Fruit fly (Drosophila melanogaster) whole organism, embryonic: ENCODE measurements around the gene CG13484.

Experiments used
- ATbp ChIP-seq: fragments of 200-800 bp; sonication (Bioruptor generic); optimal IDR thresholded peaks from 2 replicates; lab custom pipeline; 2017; ENCODE audit warnings: missing biosample characterization, mild to moderate bottlenecking, missing genetic modification characterization, missing genetic modification reagents
- CG10147 ChIP-seq: fragments of 200-800 bp; sonication (Bioruptor generic); optimal IDR thresholded peaks from 2 replicates; lab custom pipeline; 2019; ENCODE audit warnings: missing biosample characterization, mild to moderate bottlenecking, missing genetic modification characterization, moderate library complexity
- CG10959 ChIP-seq: fragments of 200-800 bp; sonication (Bioruptor generic); IDR thresholded peaks from 2 replicates; pipeline ENCODE4 v1.3.6; 2022; ENCODE audit warnings: missing biosample characterization, missing genetic modification characterization
- CG11093 ChIP-seq: fragments of 200-800 bp; sonication (Bioruptor generic); IDR thresholded peaks from 3 replicates; pipeline ENCODE4 v1.3.6; 2022; ENCODE audit warnings: missing biosample characterization, missing genetic modification characterization
- CG11560 ChIP-seq: fragments of 200-800 bp; sonication (Bioruptor generic); IDR thresholded peaks from 3 replicates; pipeline ENCODE4 v1.3.6; 2022; ENCODE audit warnings: missing biosample characterization, missing genetic modification characterization
- CG12744 ChIP-seq: fragments of 200-800 bp; sonication (Bioruptor generic); optimal IDR thresholded peaks from 2 replicates; lab custom pipeline; 2016; ENCODE audit warnings: missing biosample characterization, missing genetic modification characterization
- CG17186 ChIP-seq: fragments of 200-800 bp; sonication (Bioruptor generic); optimal IDR thresholded peaks from 3 replicates; lab custom pipeline; 2017; ENCODE audit warnings: missing biosample characterization, missing genetic modification reagents, missing genetic modification characterization
- CG17359 ChIP-seq: fragments of 200-800 bp; sonication (Bioruptor generic); optimal IDR thresholded peaks from 3 replicates; lab custom pipeline; 2018; ENCODE audit warnings: missing biosample characterization, mild to moderate bottlenecking, missing genetic modification characterization, moderate library complexity
- CG3281 ChIP-seq: fragments of 200-800 bp; sonication (Bioruptor generic); optimal IDR thresholded peaks from 3 replicates; lab custom pipeline; 2017; ENCODE audit warnings: missing biosample characterization, mild to moderate bottlenecking, missing genetic modification characterization
- CG33557 ChIP-seq: fragments of 200-800 bp; sonication (Bioruptor generic); optimal IDR thresholded peaks from 2 replicates; lab custom pipeline; 2019; ENCODE audit warnings: missing biosample characterization, mild to moderate bottlenecking, missing genetic modification characterization, moderate library complexity
- CG42726 ChIP-seq: fragments of 200-800 bp; sonication (Bioruptor generic); IDR thresholded peaks from 2 replicates; pipeline ENCODE4 v1.3.6; 2022; ENCODE audit warnings: missing biosample characterization, missing genetic modification characterization; ENCODE audit not compliant: partially characterized antibody
- CG4730 ChIP-seq: fragments of 200-800 bp; sonication (Bioruptor generic); IDR thresholded peaks from 2 replicates; pipeline ENCODE4 v1.3.6; 2022; ENCODE audit warnings: missing biosample characterization, missing genetic modification characterization
- CG6254 ChIP-seq: fragments of 200-800 bp; sonication (Bioruptor generic); optimal IDR thresholded peaks from 3 replicates; lab custom pipeline; 2017; ENCODE audit warnings: mild to moderate bottlenecking, missing biosample characterization, missing genetic modification reagents, missing genetic modification characterization
- CG7357 ChIP-seq: fragments of 200-800 bp; sonication (Bioruptor generic); IDR thresholded peaks from 3 replicates; pipeline ENCODE4 v1.3.6; 2022; ENCODE audit warnings: missing biosample characterization, missing genetic modification characterization
- CG7786 ChIP-seq: fragments of 200-800 bp; sonication (Bioruptor generic); optimal IDR thresholded peaks from 2 replicates; lab custom pipeline; 2016; ENCODE audit warnings: missing biosample characterization, missing genetic modification characterization
- CG9437 ChIP-seq: fragments of 200-800 bp; sonication (Bioruptor generic); optimal IDR thresholded peaks from 2 replicates; lab custom pipeline; 2018; ENCODE audit warnings: missing biosample characterization, mild to moderate bottlenecking, missing genetic modification characterization
- CG9609 ChIP-seq: fragments of 200-800 bp; sonication (Bioruptor generic); optimal IDR thresholded peaks from 3 replicates; lab custom pipeline; 2016; ENCODE audit warnings: missing biosample characterization, missing genetic modification characterization
- Dp ChIP-seq: fragments of 200-800 bp; sonication (Bioruptor generic); optimal IDR thresholded peaks from 2 replicates; lab custom pipeline; 2018; ENCODE audit warnings: missing biosample characterization, mild to moderate bottlenecking, missing genetic modification characterization, moderate library complexity
- Dref ChIP-seq: fragments of 200-800 bp; sonication (Bioruptor generic); IDR thresholded peaks from 2 replicates; pipeline ENCODE4 v1.3.6; 2022; ENCODE audit warnings: missing biosample characterization, missing genetic modification characterization
- Eip74EF ChIP-seq, 2 experiments: fragments of 200-800 bp in 1 of 2; fragments of >200 bp in 1 of 2; sonication (Bioruptor generic) in 1 of 2; optimal IDR thresholded peaks; 2 replicates each; lab custom pipeline; 2017 to 2019; ENCODE audit warnings: missing biosample characterization in 2 of 2, missing genetic modification characterization in 2 of 2, mild to moderate bottlenecking in 1 of 2, moderate library complexity in 1 of 2
- Gsc ChIP-seq: fragments of 200-800 bp; sonication (Bioruptor generic); IDR thresholded peaks from 2 replicates; pipeline ENCODE4 v1.3.6; 2022; ENCODE audit warnings: missing biosample characterization, missing genetic modification characterization
- H2.0 ChIP-seq: fragments of 200-800 bp; sonication (Bioruptor generic); IDR thresholded peaks from 2 replicates; pipeline ENCODE4 v1.3.6; 2022; ENCODE audit warnings: missing biosample characterization, missing genetic modification characterization
- HLH3B ChIP-seq: fragments of 200-800 bp; sonication (Bioruptor generic); IDR thresholded peaks from 2 replicates; pipeline ENCODE4 v1.3.6; 2022; ENCODE audit warnings: missing biosample characterization, missing genetic modification characterization
- Hsf ChIP-seq: fragments of 200-800 bp; sonication (Bioruptor generic); optimal IDR thresholded peaks from 3 replicates; lab custom pipeline; 2016; ENCODE audit warnings: missing biosample characterization, missing genetic modification characterization
- Kr ChIP-seq: fragments of 200-800 bp; sonication (Bioruptor generic); optimal IDR thresholded peaks from 2 replicates; lab custom pipeline; 2017; ENCODE audit warnings: missing biosample characterization, mild to moderate bottlenecking, missing genetic modification characterization
- Lhr ChIP-seq: fragments of 200-800 bp; sonication (Bioruptor generic); optimal IDR thresholded peaks from 3 replicates; lab custom pipeline; 2017; ENCODE audit warnings: mild to moderate bottlenecking, missing biosample characterization, missing genetic modification reagents, missing genetic modification characterization
- NC2β ChIP-seq: fragments of 200-800 bp; sonication (Bioruptor generic); optimal IDR thresholded peaks from 2 replicates; lab custom pipeline; 2016; ENCODE audit warnings: missing biosample characterization, missing genetic modification characterization
- NK7.1 ChIP-seq: fragments of 200-800 bp; sonication (Bioruptor generic); optimal IDR thresholded peaks from 3 replicates; lab custom pipeline; 2016; ENCODE audit warnings: missing biosample characterization, missing genetic modification characterization
- Opbp ChIP-seq: fragments of 200-800 bp; sonication (Bioruptor generic); IDR thresholded peaks from 3 replicates; pipeline ENCODE4 v1.3.6; 2022; ENCODE audit warnings: missing biosample characterization, missing genetic modification characterization; ENCODE audit not compliant: partially characterized antibody
- Poxn ChIP-seq: fragments of 200-800 bp; sonication (Bioruptor generic); IDR thresholded peaks from 2 replicates; pipeline ENCODE4 v1.3.6; 2022; ENCODE audit warnings: missing biosample characterization, missing genetic modification characterization
- Rfx ChIP-seq: fragments of 200-800 bp; sonication (Bioruptor generic); IDR thresholded peaks from 2 replicates; pipeline ENCODE4 v1.3.6; 2022; ENCODE audit warnings: missing biosample characterization, missing genetic modification characterization
- Stat92E ChIP-seq, 3 experiments: fragments of >200 bp in 2 of 3; fragments of 200-800 bp in 1 of 3; sonication (Bioruptor generic) in 1 of 3; optimal IDR thresholded peaks; 2 replicates each; lab custom pipeline; 2017 to 2019; ENCODE audit warnings: missing biosample characterization in 3 of 3, missing genetic modification characterization in 3 of 3, mild to moderate bottlenecking in 1 of 3, moderate library complexity in 1 of 3
- Taf1 ChIP-seq: fragments of 200-800 bp; sonication (Bioruptor generic); IDR thresholded peaks from 2 replicates; pipeline ENCODE4 v1.3.6; 2022; ENCODE audit warnings: missing biosample characterization, missing genetic modification characterization
- Trl ChIP-seq, 3 experiments: fragments of >200 bp in 2 of 3; fragments of 200-800 bp in 1 of 3; sonication (Bioruptor generic) in 1 of 3; optimal IDR thresholded peaks; 2 replicates in 1 of 3; 3 replicates in 2 of 3; lab custom pipeline; 2016 to 2017; ENCODE audit warnings: missing biosample characterization in 1 of 3, missing genetic modification characterization in 1 of 3
- aop ChIP-seq: fragments of 200-800 bp; sonication (Bioruptor generic); IDR thresholded peaks from 2 replicates; pipeline ENCODE4 v1.3.6; 2022; ENCODE audit warnings: missing biosample characterization, missing genetic modification characterization
- bab2 ChIP-seq: fragments of 200-800 bp; sonication (Bioruptor generic); optimal IDR thresholded peaks from 2 replicates; lab custom pipeline; 2016; ENCODE audit warnings: missing biosample characterization, missing genetic modification characterization
- caup ChIP-seq: fragments of 200-800 bp; sonication (Bioruptor generic); optimal IDR thresholded peaks from 3 replicates; lab custom pipeline; 2017; ENCODE audit warnings: missing biosample characterization, mild to moderate bottlenecking, missing genetic modification characterization, moderate library complexity; ENCODE audit not compliant: severe bottlenecking
- cwo ChIP-seq: fragments of 200-800 bp; sonication (Bioruptor generic); optimal IDR thresholded peaks from 3 replicates; lab custom pipeline; 2017; ENCODE audit warnings: missing biosample characterization, missing genetic modification characterization, mild to moderate bottlenecking, moderate library complexity, missing genetic modification reagents
- grau ChIP-seq: fragments of 200-800 bp; optimal IDR thresholded peaks from 3 replicates; lab custom pipeline; 2019; ENCODE audit warnings: missing biosample characterization, mild to moderate bottlenecking, missing genetic modification characterization, moderate library complexity
- gsb ChIP-seq: fragments of 200-800 bp; sonication (Bioruptor generic); IDR thresholded peaks from 2 replicates; pipeline ENCODE4 v1.3.6; 2022; ENCODE audit warnings: missing biosample characterization, missing genetic modification characterization
- nom ChIP-seq: fragments of 200-800 bp; sonication (Bioruptor generic); optimal IDR thresholded peaks from 2 replicates; lab custom pipeline; 2017; ENCODE audit warnings: missing biosample characterization, missing genetic modification characterization, mild to moderate bottlenecking, moderate library complexity, missing genetic modification reagents
- schlank ChIP-seq: fragments of 200-800 bp; sonication (Bioruptor generic); optimal IDR thresholded peaks from 2 replicates; lab custom pipeline; 2018; ENCODE audit warnings: missing biosample characterization, mild to moderate bottlenecking, missing genetic modification characterization
- seq ChIP-seq: fragments of 200-800 bp; sonication (Bioruptor generic); IDR thresholded peaks from 2 replicates; pipeline ENCODE4 v1.3.6; 2022; ENCODE audit warnings: missing biosample characterization, missing genetic modification characterization
- shn ChIP-seq: fragments of 200-800 bp; sonication (Bioruptor generic); optimal IDR thresholded peaks from 3 replicates; lab custom pipeline; 2016; ENCODE audit warnings: missing biosample characterization, missing genetic modification characterization
- ssp ChIP-seq: fragments of 200-800 bp; sonication (Bioruptor generic); IDR thresholded peaks from 2 replicates; pipeline ENCODE4 v1.3.6; 2022; ENCODE audit warnings: missing biosample characterization, missing genetic modification characterization
- sug ChIP-seq: fragments of 200-800 bp; optimal IDR thresholded peaks from 2 replicates; lab custom pipeline; 2019; ENCODE audit warnings: missing biosample characterization, mild to moderate bottlenecking, missing genetic modification characterization, moderate library complexity
- tll ChIP-seq, 2 experiments: fragments of 200-800 bp in 1 of 2; fragments of >200 bp in 1 of 2; sonication (Bioruptor generic) in 1 of 2; optimal IDR thresholded peaks; 2 replicates each; lab custom pipeline; 2017 to 2019; ENCODE audit warnings: missing biosample characterization in 2 of 2, missing genetic modification characterization in 2 of 2, mild to moderate bottlenecking in 1 of 2, moderate library complexity in 1 of 2
- tx ChIP-seq: fragments of 200-800 bp; sonication (Bioruptor generic); optimal IDR thresholded peaks from 2 replicates; lab custom pipeline; 2016; ENCODE audit warnings: missing biosample characterization, missing genetic modification characterization
- z ChIP-seq: fragments of 200-800 bp; sonication (Bioruptor generic); IDR thresholded peaks from 3 replicates; pipeline ENCODE4 v1.3.6; 2022; ENCODE audit warnings: missing biosample characterization, missing genetic modification characterization
- zf30C ChIP-seq: fragments of 200-800 bp; sonication (Bioruptor generic); optimal IDR thresholded peaks from 3 replicates; lab custom pipeline; 2018; ENCODE audit warnings: missing biosample characterization, mild to moderate bottlenecking, missing genetic modification characterization

CG13484 gene

dm6 chr3L:14036867-14037313 is 16.0 kb downstream of the CG13484 start, which contains the start of gene Hsp110 (continued):
- TF ChIP-seq Dp (GFP tag; lab: Kevin White, UChicago) (peak; percentile 92), z (GFP tag; lab: Robert Waterston, UW) (no peak), schlank (tag; lab: Kevin White, UChicago) (no peak), CG7786 (no peak), tx (GFP tag; lab: Kevin White, UChicago) (no peak), CG42726 (GFP tag; lab: Robert Waterston, UW) (peak; percentile 99), CG6254 (peak; percentile 56), gsb (GFP tag; lab: Robert Waterston, UW) (no peak), CG10959 (GFP tag; lab: Robert Waterston, UW) (no peak), zf30C (GFP tag; lab: Kevin White, UChicago) (no peak), CG3281 (GFP tag; lab: Kevin White, UChicago) (no peak), cwo (GFP tag; lab: Kevin White, UChicago) (peak; percentile 93), caup (GFP tag; lab: Kevin White, UChicago) (no peak), CG10147 (GFP tag; lab: Kevin White, UChicago) (no peak), bab2 (no peak), ATbp (GFP tag; lab: Kevin White, UChicago) (no peak), grau (tag; lab: Kevin White, UChicago) (peak; percentile 16), nom (GFP tag; lab: Kevin White, UChicago) (peak; percentile 66), seq (GFP tag; lab: Robert Waterston, UW) (no peak), Lhr (GFP tag; lab: Kevin White, UChicago) (no peak), Eip74EF (GFP tag; optimal IDR thresholded peaks at IDR 0.05; lab: Kevin White, UChicago) (peak in 1 of 2 experiments; percentile 17), aop (GFP tag; lab: Robert Waterston, UW) (no peak), CG33557 (GFP tag; lab: Kevin White, UChicago) (no peak), CG17359 (tag; lab: Kevin White, UChicago) (peak; percentile 37), Trl (optimal IDR thresholded peaks at IDR 0.05; lab: Kevin White, UChicago) (no peak), Trl (GFP tag; optimal IDR thresholded peaks at IDR 0.05; lab: Kevin White, UChicago) (peak; percentile 17), Hsf (no peak), CG7357 (GFP tag; lab: Robert Waterston, UW) (no peak), CG11560 (no peak), tll (GFP tag; optimal IDR thresholded peaks at IDR 0.05; lab: Kevin White, UChicago) (no peak), CG9609 (GFP tag; lab: Kevin White, UChicago) (no peak), Dref (GFP tag; lab: Robert Waterston, UW) (peak; percentile 98), CG11093 (no peak), Kr (GFP tag; lab: Kevin White, UChicago) (no peak), Taf1 (no peak), H2.0 (GFP tag; lab: Robert Waterston, UW) (no peak), CG17186 (GFP tag; lab: Kevin White, UChicago) (peak; percentile 57), CG9437 (GFP tag; lab: Kevin White, UChicago) (no peak), Gsc (GFP tag; lab: Robert Waterston, UW) (no peak), NC2β (GFP tag; lab: Kevin White, UChicago) (peak; percentile 7), Rfx (peak; percentile 55), ssp (GFP tag; lab: Robert Waterston, UW) (no peak), sug (tag; lab: Kevin White, UChicago) (peak; percentile 49), HLH3B (GFP tag; lab: Robert Waterston, UW) (no peak), Opbp (GFP tag; lab: Robert Waterston, UW) (peak; percentile 99), NK7.1 (no peak), CG4730 (GFP tag; lab: Robert Waterston, UW) (no peak), Poxn (GFP tag; lab: Robert Waterston, UW) (no peak), Stat92E (GFP tag; optimal IDR thresholded peaks at IDR 0.05; lab: Kevin White, UChicago) (peak in 1 of 3 experiments; percentile 14), CG12744 (GFP tag; lab: Kevin White, UChicago) (no peak), shn (GFP tag; lab: Kevin White, UChicago) (no peak)
